Fruit fly (Drosophila melanogaster): ENCODE measurements around the gene CG14985.

CG14985 gene

dm6 chr3L:4016754-4017153 lies 13.5 kb downstream of the CG14985 start (continued):
- 0 out of 2 replicates have a peak, but pooled peaks have one; percentile 19 for TF ChIP-seq CG32532 (GFP tag; IDR thresholded peaks at IDR 0.05)
- no peak for TF ChIP-seq Dfd (GFP tag; optimal IDR thresholded peaks at IDR 0.05)
- no peak for TF ChIP-seq CG10565 (GFP tag; optimal IDR thresholded peaks at IDR 0.05)
- TF ChIP-seq mam (GFP tag; optimal IDR thresholded peaks at IDR 0.05), result peak; percentile 39
- peak; percentile 52; the same call in 1 of the 2 replicates for TF ChIP-seq CG14667 (GFP tag; IDR thresholded peaks at IDR 0.05)
- peak; percentile 36 for TF ChIP-seq shn (GFP tag; optimal IDR thresholded peaks at IDR 0.05)
- TF ChIP-seq CG7928 (GFP tag; optimal IDR thresholded peaks at IDR 0.05), result no peak
- no peak for TF ChIP-seq Fer1 (GFP tag; optimal IDR thresholded peaks at IDR 0.05)
- peak; percentile 47; the same call in 1 of the 2 replicates for TF ChIP-seq ap (GFP tag; IDR thresholded peaks at IDR 0.05)
- peak; percentile 27 for TF ChIP-seq CG7556 (GFP tag; optimal IDR thresholded peaks at IDR 0.05)
- TF ChIP-seq Fer3 (tag; optimal IDR thresholded peaks at IDR 0.05), result peak; percentile 11
- TF ChIP-seq CG12155 (GFP tag; optimal IDR thresholded peaks at IDR 0.05), result peak; percentile 34
- TF ChIP-seq hth (optimal IDR thresholded peaks at IDR 0.05), result no peak
- peak in 1 of 2 experiments; percentile 87 for TF ChIP-seq bsh (GFP tag; optimal IDR thresholded peaks at IDR 0.05)
- peak; percentile 59 for TF ChIP-seq jumu (GFP tag; optimal IDR thresholded peaks at IDR 0.05)
- TF ChIP-seq row (GFP tag; IDR thresholded peaks at IDR 0.05), result peak; percentile 74
- TF ChIP-seq Hr51 (GFP tag; optimal IDR thresholded peaks at IDR 0.05), result peak in 1 of 2 experiments; percentile 7
- peak; percentile 75; the same call in 3 of the 4 replicates for TF ChIP-seq Gug (GFP tag; IDR thresholded peaks at IDR 0.05)
- TF ChIP-seq CG31224 (GFP tag; IDR thresholded peaks at IDR 0.05), result 0 out of 2 replicates have a peak, but pooled peaks have one; percentile 25
- TF ChIP-seq CG18599 (GFP tag; optimal IDR thresholded peaks at IDR 0.05), result no peak
- TF ChIP-seq CrebB (tag; optimal IDR thresholded peaks at IDR 0.05), result no peak
- no peak for TF ChIP-seq zen2 (GFP tag; IDR thresholded peaks at IDR 0.05; ENCODE audit: partially characterized antibody)
- TF ChIP-seq zfh2 (GFP tag; optimal IDR thresholded peaks at IDR 0.05), result no peak
- TF ChIP-seq schlank (tag; optimal IDR thresholded peaks at IDR 0.05), result no peak
- TF ChIP-seq Mrtf (GFP tag; IDR thresholded peaks at IDR 0.05), result peak; percentile 61; the same call in 1 of the 3 replicates
- TF ChIP-seq ci (GFP tag; IDR thresholded peaks at IDR 0.05), result peak; percentile 87
- TF ChIP-seq pho (GFP tag; optimal IDR thresholded peaks at IDR 0.05), result no peak
- 0 out of 3 replicates have a peak, but pooled peaks have one; percentile 13 for TF ChIP-seq so (GFP tag; IDR thresholded peaks at IDR 0.05)
- no peak for TF ChIP-seq D19B (GFP tag; optimal IDR thresholded peaks at IDR 0.05)
- no peak for TF ChIP-seq ERR (GFP tag; optimal IDR thresholded peaks at IDR 0.05)
- no peak for TF ChIP-seq CTCF (GFP tag; optimal IDR thresholded peaks at IDR 0.05)
- no peak for TF ChIP-seq knrl (GFP tag; IDR thresholded peaks at IDR 0.05; ENCODE audit: partially characterized antibody)
- TF ChIP-seq CG17361 (GFP tag; IDR thresholded peaks at IDR 0.05), result peak; percentile 64
- peak; percentile 58 for TF ChIP-seq CG2875 (GFP tag; optimal IDR thresholded peaks at IDR 0.05)
- TF ChIP-seq CG17912 (GFP tag; optimal IDR thresholded peaks at IDR 0.05), result no peak
- no peak for TF ChIP-seq Taf1 (GFP tag; IDR thresholded peaks at IDR 0.05)
- peak; percentile 60 to 71 for TF ChIP-seq dpn (GFP tag; optimal IDR thresholded peaks at IDR 0.05)
- peak; percentile 45 for TF ChIP-seq Side (GFP tag; optimal IDR thresholded peaks at IDR 0.05)
- TF ChIP-seq Vsx1 (GFP tag; optimal IDR thresholded peaks at IDR 0.05), result no peak
- TF ChIP-seq tup (GFP tag; optimal IDR thresholded peaks at IDR 0.05), result peak; percentile 1
- peak; percentile 58 for TF ChIP-seq dmrt99B (tag; optimal IDR thresholded peaks at IDR 0.05)
- peak; percentile 58 for TF ChIP-seq CG8089 (GFP tag; optimal IDR thresholded peaks at IDR 0.05)
- TF ChIP-seq insv (GFP tag; optimal IDR thresholded peaks at IDR 0.05), result no peak
- no peak for TF ChIP-seq MESR4 (GFP tag; optimal IDR thresholded peaks at IDR 0.05)
- TF ChIP-seq CG6689 (GFP tag; IDR thresholded peaks at IDR 0.05), result peak; percentile 72
- no peak for TF ChIP-seq NK7.1 (GFP tag; optimal IDR thresholded peaks at IDR 0.05)
- no peak for TF ChIP-seq Bdp1 (GFP tag; optimal IDR thresholded peaks at IDR 0.05)
- peak; percentile 79 for TF ChIP-seq CG10979 (tag; optimal IDR thresholded peaks at IDR 0.05)
- 0 out of 3 replicates have a peak, but pooled peaks have one; percentile 15 for TF ChIP-seq z (GFP tag; IDR thresholded peaks at IDR 0.05)
- no peak for TF ChIP-seq CG6683 (GFP tag; optimal IDR thresholded peaks at IDR 0.05)
- no peak for TF ChIP-seq vfl (GFP tag; optimal IDR thresholded peaks at IDR 0.05)

Data from whole organism, embryonic.